In genomic region chr3R:5685269-5686048, dm6 we compare ENCODE assay signal across 1 fruit fly cellular context.
TF ChIP-seq lines count a peak whose summit lies in the region.

Gene Rab23 (minus strand): TSS chr3R:5685434.
Gene plx (plus strand): TSS chr3R:5685855.

TF ChIP-seq in whole organism, embryonic, 481 proteins besides CTCF, POLR2A, EP300 and RAD21 (continued from another document):
- 0 out of 2 replicates have a peak, but pooled peaks have one; percentile 5 for TF ChIP-seq CG17328 (GFP tag; IDR thresholded peaks at IDR 0.05; lab: Robert Waterston, UW)
- TF ChIP-seq Lhr (GFP tag; optimal IDR thresholded peaks at IDR 0.05; lab: Kevin White, UChicago), result peak; percentile 50
- TF ChIP-seq CG9876 (GFP tag; optimal IDR thresholded peaks at IDR 0.05; lab: Kevin White, UChicago), result no peak
- peak; percentile 5 for TF ChIP-seq YL-1 (GFP tag; optimal IDR thresholded peaks at IDR 0.05; lab: Kevin White, UChicago)
- TF ChIP-seq CG3281 (GFP tag; optimal IDR thresholded peaks at IDR 0.05; lab: Kevin White, UChicago), result no peak
- TF ChIP-seq CG10543 (GFP tag; optimal IDR thresholded peaks at IDR 0.05; lab: Kevin White, UChicago), result no peak
- TF ChIP-seq CG4328 (GFP tag; optimal IDR thresholded peaks at IDR 0.05; lab: Kevin White, UChicago), result no peak
- TF ChIP-seq jing (GFP tag; optimal IDR thresholded peaks at IDR 0.05; lab: Kevin White, UChicago), result no peak
- no peak for TF ChIP-seq odd (GFP tag; optimal IDR thresholded peaks at IDR 0.05; lab: Kevin White, UChicago)
- TF ChIP-seq stwl (tag; optimal IDR thresholded peaks at IDR 0.05; lab: Kevin White, UChicago), result peak; percentile 73
- TF ChIP-seq dmrt11E (tag; optimal IDR thresholded peaks at IDR 0.05; lab: Kevin White, UChicago), result peak; percentile 8
- peak; percentile 26 for TF ChIP-seq vfl (GFP tag; optimal IDR thresholded peaks at IDR 0.05; lab: Kevin White, UChicago)
- TF ChIP-seq CG9727 (GFP tag; optimal IDR thresholded peaks at IDR 0.05; lab: Kevin White, UChicago), result peak; percentile 4
- TF ChIP-seq NC2β (GFP tag; optimal IDR thresholded peaks at IDR 0.05; lab: Kevin White, UChicago), result no peak
- no peak for TF ChIP-seq lbe (GFP tag; optimal IDR thresholded peaks at IDR 0.05; lab: Kevin White, UChicago)
- TF ChIP-seq CG10147 (GFP tag; optimal IDR thresholded peaks at IDR 0.05; lab: Kevin White, UChicago), result no peak
- no peak for TF ChIP-seq Sry-β (GFP tag; optimal IDR thresholded peaks at IDR 0.05; lab: Kevin White, UChicago)
- no peak for TF ChIP-seq fd64A (GFP tag; optimal IDR thresholded peaks at IDR 0.05; lab: Kevin White, UChicago)
- no peak for TF ChIP-seq Taf1 (GFP tag; IDR thresholded peaks at IDR 0.05; lab: Robert Waterston, UW)
- TF ChIP-seq D19B (GFP tag; optimal IDR thresholded peaks at IDR 0.05; lab: Kevin White, UChicago), result no peak
- no peak for TF ChIP-seq PHDP (tag; optimal IDR thresholded peaks at IDR 0.05; lab: Kevin White, UChicago)
- peak in 1 of 2 experiments; percentile 20 for TF ChIP-seq Eip74EF (GFP tag; optimal IDR thresholded peaks at IDR 0.05; lab: Kevin White, UChicago)
- no peak; the same call in 2 of the 3 replicates for TF ChIP-seq CG34224 (GFP tag; IDR thresholded peaks at IDR 0.05; lab: Robert Waterston, UW; ENCODE audit: partially characterized antibody)
- TF ChIP-seq lola (GFP tag; optimal IDR thresholded peaks at IDR 0.05; lab: Kevin White, UChicago), result no peak
- TF ChIP-seq C15 (GFP tag; IDR thresholded peaks at IDR 0.05; lab: Robert Waterston, UW), result no peak
- TF ChIP-seq CG12769 (tag; optimal IDR thresholded peaks at IDR 0.05; lab: Kevin White, UChicago), result peak; percentile 2
- TF ChIP-seq Rfx (GFP tag; IDR thresholded peaks at IDR 0.05; lab: Robert Waterston, UW), result peak; percentile 11; the same call in 1 of the 2 replicates
- TF ChIP-seq chn (GFP tag; optimal IDR thresholded peaks at IDR 0.05; lab: Kevin White, UChicago), result peak; percentile 32
- no peak for TF ChIP-seq ham (GFP tag; IDR thresholded peaks at IDR 0.05; lab: Robert Waterston, UW)
- no peak for TF ChIP-seq eyg (GFP tag; optimal IDR thresholded peaks at IDR 0.05; lab: Kevin White, UChicago)
- no peak for TF ChIP-seq CG4282 (GFP tag; optimal IDR thresholded peaks at IDR 0.05; lab: Kevin White, UChicago)
- no peak for TF ChIP-seq luna (GFP tag; optimal IDR thresholded peaks at IDR 0.05; lab: Kevin White, UChicago)
- no peak for TF ChIP-seq emc (GFP tag; optimal IDR thresholded peaks at IDR 0.05; lab: Kevin White, UChicago)
- no peak for TF ChIP-seq CG8089 (GFP tag; optimal IDR thresholded peaks at IDR 0.05; lab: Kevin White, UChicago)
- TF ChIP-seq zen (tag; optimal IDR thresholded peaks at IDR 0.05; lab: Kevin White, UChicago), result no peak
- no peak for TF ChIP-seq CG32532 (GFP tag; IDR thresholded peaks at IDR 0.05; lab: Robert Waterston, UW)
- TF ChIP-seq CG14441 (GFP tag; IDR thresholded peaks at IDR 0.05; lab: Robert Waterston, UW), result no peak
- TF ChIP-seq CG34376 (GFP tag; optimal IDR thresholded peaks at IDR 0.05; lab: Kevin White, UChicago), result no peak
- no peak for TF ChIP-seq pho (GFP tag; optimal IDR thresholded peaks at IDR 0.05; lab: Kevin White, UChicago)
- peak; percentile 33; the same call in 1 of the 2 replicates for TF ChIP-seq Bgb (GFP tag; IDR thresholded peaks at IDR 0.05; lab: Robert Waterston, UW; ENCODE audit: partially characterized antibody)
- no peak for TF ChIP-seq Sox100B (GFP tag; optimal IDR thresholded peaks at IDR 0.05; lab: Kevin White, UChicago)
- peak; percentile 37 for TF ChIP-seq mam (GFP tag; optimal IDR thresholded peaks at IDR 0.05; lab: Kevin White, UChicago)
- TF ChIP-seq Lpt (GFP tag; optimal IDR thresholded peaks at IDR 0.05; lab: Kevin White, UChicago), result no peak
- no peak for TF ChIP-seq tup (GFP tag; optimal IDR thresholded peaks at IDR 0.05; lab: Kevin White, UChicago)
- no peak for TF ChIP-seq pfk (GFP tag; optimal IDR thresholded peaks at IDR 0.05; lab: Kevin White, UChicago)
- TF ChIP-seq grn (GFP tag; optimal IDR thresholded peaks at IDR 0.05; lab: Kevin White, UChicago), result no peak
- no peak for TF ChIP-seq CG1792 (GFP tag; optimal IDR thresholded peaks at IDR 0.05; lab: Kevin White, UChicago)
- TF ChIP-seq Xbp1 (GFP tag; optimal IDR thresholded peaks at IDR 0.05; lab: Kevin White, UChicago), result peak; percentile 36
- no peak for TF ChIP-seq CG15269 (tag; optimal IDR thresholded peaks at IDR 0.05; lab: Kevin White, UChicago)
- peak; percentile 48 for TF ChIP-seq CG15601 (tag; optimal IDR thresholded peaks at IDR 0.05; lab: Kevin White, UChicago)
- no peak for TF ChIP-seq run (tag; optimal IDR thresholded peaks at IDR 0.05; lab: Kevin White, UChicago)
- peak; percentile 93 for TF ChIP-seq Myb (GFP tag; optimal IDR thresholded peaks at IDR 0.05; lab: Kevin White, UChicago)
- no peak for TF ChIP-seq unpg (GFP tag; optimal IDR thresholded peaks at IDR 0.05; lab: Kevin White, UChicago)
- no peak for TF ChIP-seq ap (GFP tag; IDR thresholded peaks at IDR 0.05; lab: Robert Waterston, UW)
- TF ChIP-seq zen2 (GFP tag; IDR thresholded peaks at IDR 0.05; lab: Robert Waterston, UW; ENCODE audit: partially characterized antibody), result no peak
- TF ChIP-seq CG2129 (GFP tag; IDR thresholded peaks at IDR 0.05; lab: Robert Waterston, UW; ENCODE audit: partially characterized antibody), result no peak
- peak; percentile 27 for TF ChIP-seq gem (tag; optimal IDR thresholded peaks at IDR 0.05; lab: Kevin White, UChicago)
- TF ChIP-seq CG16813 (GFP tag; IDR thresholded peaks at IDR 0.05; lab: Robert Waterston, UW; ENCODE audit: partially characterized antibody), result 0 out of 3 replicates have a peak, but pooled peaks have one; percentile 25
- TF ChIP-seq her (GFP tag; optimal IDR thresholded peaks at IDR 0.05; lab: Kevin White, UChicago), result no peak
- TF ChIP-seq gsb (GFP tag; IDR thresholded peaks at IDR 0.05; lab: Robert Waterston, UW), result no peak
- peak; percentile 85 for TF ChIP-seq CG17802 (tag; optimal IDR thresholded peaks at IDR 0.05; lab: Kevin White, UChicago)
- no peak for TF ChIP-seq pros (GFP tag; optimal IDR thresholded peaks at IDR 0.05; lab: Kevin White, UChicago)
- TF ChIP-seq z (GFP tag; IDR thresholded peaks at IDR 0.05; lab: Robert Waterston, UW), result no peak
- no peak for TF ChIP-seq fru (optimal IDR thresholded peaks at IDR 0.05; lab: Kevin White, UChicago)
- TF ChIP-seq CG43689 (GFP tag; IDR thresholded peaks at IDR 0.05; lab: Robert Waterston, UW), result no peak
- peak; percentile 54 for TF ChIP-seq kah (GFP tag; optimal IDR thresholded peaks at IDR 0.05; lab: Kevin White, UChicago)
- peak; percentile 94 for TF ChIP-seq Sin3A (optimal IDR thresholded peaks at IDR 0.05; lab: Kevin White, UChicago)
- TF ChIP-seq B-H1 (GFP tag; IDR thresholded peaks at IDR 0.05; lab: Robert Waterston, UW), result no peak
- TF ChIP-seq Dll (GFP tag; IDR thresholded peaks at IDR 0.05; lab: Robert Waterston, UW; ENCODE audit: partially characterized antibody), result 0 out of 4 replicates have a peak, but pooled peaks have one; percentile 26
- no peak for TF ChIP-seq Doc2 (GFP tag; IDR thresholded peaks at IDR 0.05; lab: Robert Waterston, UW)
- no peak for TF ChIP-seq D (optimal IDR thresholded peaks at IDR 0.05; lab: Kevin White, UChicago)
- TF ChIP-seq D (GFP tag; optimal IDR thresholded peaks at IDR 0.05; lab: Kevin White, UChicago), result no peak
- peak; percentile 18 for TF ChIP-seq CG1233 (GFP tag; optimal IDR thresholded peaks at IDR 0.05; lab: Kevin White, UChicago)
- TF ChIP-seq peb (GFP tag; IDR thresholded peaks at IDR 0.05; lab: Robert Waterston, UW), result no peak
- peak; percentile 47 for TF ChIP-seq Hmr (GFP tag; optimal IDR thresholded peaks at IDR 0.05; lab: Kevin White, UChicago)
- no peak for TF ChIP-seq CG30403 (GFP tag; optimal IDR thresholded peaks at IDR 0.05; lab: Kevin White, UChicago)
- no peak for TF ChIP-seq CHES-1-like (GFP tag; optimal IDR thresholded peaks at IDR 0.05; lab: Kevin White, UChicago)
- no peak for TF ChIP-seq Hey (tag; optimal IDR thresholded peaks at IDR 0.05; lab: Kevin White, UChicago)
- TF ChIP-seq BEAF-32 (GFP tag; optimal IDR thresholded peaks at IDR 0.05; lab: Kevin White, UChicago), result peak; percentile 55
- TF ChIP-seq pnt (GFP tag; optimal IDR thresholded peaks at IDR 0.05; lab: Kevin White, UChicago), result no peak
- TF ChIP-seq shn (GFP tag; optimal IDR thresholded peaks at IDR 0.05; lab: Kevin White, UChicago), result peak; percentile 16
- TF ChIP-seq Dad (GFP tag; optimal IDR thresholded peaks at IDR 0.05; lab: Kevin White, UChicago), result peak; percentile 22
- peak; percentile 25 for TF ChIP-seq CG30020 (tag; optimal IDR thresholded peaks at IDR 0.05; lab: Kevin White, UChicago)
- TF ChIP-seq NfI (GFP tag; optimal IDR thresholded peaks at IDR 0.05; lab: Kevin White, UChicago), result peak; percentile 28
- TF ChIP-seq Poxn (GFP tag; IDR thresholded peaks at IDR 0.05; lab: Robert Waterston, UW), result no peak
- peak; percentile 39 for TF ChIP-seq trem (tag; optimal IDR thresholded peaks at IDR 0.05; lab: Kevin White, UChicago)
- TF ChIP-seq abd-A (tag; optimal IDR thresholded peaks at IDR 0.05; lab: Kevin White, UChicago), result peak; percentile 65
- no peak for TF ChIP-seq bsh (GFP tag; optimal IDR thresholded peaks at IDR 0.05; lab: Kevin White, UChicago)
- no peak for TF ChIP-seq tx (GFP tag; optimal IDR thresholded peaks at IDR 0.05; lab: Kevin White, UChicago)
- no peak for TF ChIP-seq CG4854 (GFP tag; optimal IDR thresholded peaks at IDR 0.05; lab: Kevin White, UChicago)
- no peak for TF ChIP-seq CG2875 (GFP tag; optimal IDR thresholded peaks at IDR 0.05; lab: Kevin White, UChicago)
- no peak for TF ChIP-seq slou (GFP tag; optimal IDR thresholded peaks at IDR 0.05; lab: Kevin White, UChicago)
- no peak for TF ChIP-seq Aef1 (GFP tag; IDR thresholded peaks at IDR 0.05; lab: Robert Waterston, UW)
- no peak for TF ChIP-seq CG4360 (GFP tag; IDR thresholded peaks at IDR 0.05; lab: Robert Waterston, UW)
- TF ChIP-seq CG9215 (GFP tag; IDR thresholded peaks at IDR 0.05; lab: Robert Waterston, UW), result no peak
- peak in 1 of 2 experiments; percentile 23 for TF ChIP-seq Pdp1 (GFP tag; optimal IDR thresholded peaks at IDR 0.05; lab: Kevin White, UChicago)
- TF ChIP-seq CG11398 (GFP tag; optimal IDR thresholded peaks at IDR 0.05; lab: Kevin White, UChicago), result no peak
- no peak for TF ChIP-seq Sox102F (GFP tag; optimal IDR thresholded peaks at IDR 0.05; lab: Kevin White, UChicago)
- TF ChIP-seq phol (tag; optimal IDR thresholded peaks at IDR 0.05; lab: Kevin White, UChicago), result peak; percentile 51
- TF ChIP-seq CG13296 (GFP tag; optimal IDR thresholded peaks at IDR 0.05; lab: Kevin White, UChicago), result no peak
- peak; percentile 99 for TF ChIP-seq Dp (GFP tag; optimal IDR thresholded peaks at IDR 0.05; lab: Kevin White, UChicago)
- peak; percentile 59 for TF ChIP-seq Med (GFP tag; lab: Kevin White, UChicago)
- TF ChIP-seq CG7839 (tag; optimal IDR thresholded peaks at IDR 0.05; lab: Kevin White, UChicago), result no peak
- TF ChIP-seq fd96Cb (tag; optimal IDR thresholded peaks at IDR 0.05; lab: Kevin White, UChicago), result no peak
- TF ChIP-seq H15 (GFP tag; IDR thresholded peaks at IDR 0.05; lab: Robert Waterston, UW), result no peak
- TF ChIP-seq CG9932 (GFP tag; IDR thresholded peaks at IDR 0.05; lab: Robert Waterston, UW), result peak; percentile 34
- TF ChIP-seq Hr39 (optimal IDR thresholded peaks at IDR 0.05; lab: Kevin White, UChicago), result no peak
- no peak for TF ChIP-seq CG6813 (GFP tag; optimal IDR thresholded peaks at IDR 0.05; lab: Kevin White, UChicago)
- TF ChIP-seq Side (GFP tag; optimal IDR thresholded peaks at IDR 0.05; lab: Kevin White, UChicago), result no peak
- peak; percentile 1 for TF ChIP-seq CG7556 (GFP tag; optimal IDR thresholded peaks at IDR 0.05; lab: Kevin White, UChicago)
- no peak for TF ChIP-seq Dek (tag; optimal IDR thresholded peaks at IDR 0.05; lab: Kevin White, UChicago)
- no peak for TF ChIP-seq CG1024 (GFP tag; IDR thresholded peaks at IDR 0.05; lab: Robert Waterston, UW)
- no peak for TF ChIP-seq Nf-YA (GFP tag; IDR thresholded peaks at IDR 0.05; lab: Robert Waterston, UW)
- TF ChIP-seq CG17361 (GFP tag; IDR thresholded peaks at IDR 0.05; lab: Robert Waterston, UW), result peak; percentile 32; the same call in 1 of the 3 replicates
- TF ChIP-seq CG10321 (GFP tag; IDR thresholded peaks at IDR 0.05; lab: Robert Waterston, UW), result no peak
- TF ChIP-seq cg (GFP tag; optimal IDR thresholded peaks at IDR 0.05; lab: Kevin White, UChicago), result no peak
- no peak for TF ChIP-seq az2 (GFP tag; optimal IDR thresholded peaks at IDR 0.05; lab: Kevin White, UChicago)
- TF ChIP-seq CG32772 (GFP tag; IDR thresholded peaks at IDR 0.05; lab: Robert Waterston, UW), result no peak
- TF ChIP-seq Vsx1 (GFP tag; optimal IDR thresholded peaks at IDR 0.05; lab: Kevin White, UChicago), result no peak
- TF ChIP-seq CG13894 (tag; optimal IDR thresholded peaks at IDR 0.05; lab: Kevin White, UChicago), result no peak
- TF ChIP-seq CG7271 (tag; optimal IDR thresholded peaks at IDR 0.05; lab: Kevin White, UChicago), result no peak
- TF ChIP-seq CG6654 (GFP tag; optimal IDR thresholded peaks at IDR 0.05; lab: Kevin White, UChicago), result no peak
- peak; percentile 47 for TF ChIP-seq CG33213 (GFP tag; optimal IDR thresholded peaks at IDR 0.05; lab: Kevin White, UChicago)
- no peak for TF ChIP-seq CG2202 (tag; optimal IDR thresholded peaks at IDR 0.05; lab: Kevin White, UChicago)
- TF ChIP-seq Fer2 (tag; optimal IDR thresholded peaks at IDR 0.05; lab: Kevin White, UChicago), result no peak
- no peak for TF ChIP-seq Gsc (GFP tag; IDR thresholded peaks at IDR 0.05; lab: Robert Waterston, UW)
- no peak for TF ChIP-seq TFAM (GFP tag; optimal IDR thresholded peaks at IDR 0.05; lab: Kevin White, UChicago)
- TF ChIP-seq nerfin-2 (GFP tag; IDR thresholded peaks at IDR 0.05; lab: Robert Waterston, UW; ENCODE audit: partially characterized antibody), result no peak; the same call in 1 of the 2 replicates
- no peak for TF ChIP-seq slp2 (GFP tag; optimal IDR thresholded peaks at IDR 0.05; lab: Kevin White, UChicago)
- TF ChIP-seq nom (GFP tag; optimal IDR thresholded peaks at IDR 0.05; lab: Kevin White, UChicago), result no peak
- TF ChIP-seq jumu (GFP tag; optimal IDR thresholded peaks at IDR 0.05; lab: Kevin White, UChicago), result no peak
- peak; percentile 27; the same call in 1 of the 2 replicates for TF ChIP-seq E2f1 (GFP tag; IDR thresholded peaks at IDR 0.05; lab: Robert Waterston, UW)
- 0 out of 2 replicates have a peak, but pooled peaks have one; percentile 11 for TF ChIP-seq chm (GFP tag; IDR thresholded peaks at IDR 0.05; lab: Robert Waterston, UW)
- 0 out of 2 replicates have a peak, but pooled peaks have one; percentile 2 for TF ChIP-seq NFAT (GFP tag; IDR thresholded peaks at IDR 0.05; lab: Robert Waterston, UW)
